Worm (Caenorhabditis elegans) whole organism, L4 larva: ENCODE data around the gene alkb-8.

Experiments used
- R02D3.7 ChIP-seq: fragments of 150-350 bp; sonication (generic microtip); optimal IDR thresholded peaks from 3 replicates; lab custom pipeline; 2014; ENCODE audit warnings: missing biosample characterization, missing genetic modification characterization
- T20F7.1 ChIP-seq: fragments of 200-800 bp; sonication (Bioruptor generic); optimal IDR thresholded peaks from 2 replicates; lab custom pipeline; 2018; ENCODE audit warnings: mild to moderate bottlenecking, missing genetic modification characterization, missing compliant biosample characterization
- T26A8.4 ChIP-seq: fragments of 200-800 bp; sonication (Bioruptor generic); IDR thresholded peaks from 2 replicates; pipeline ENCODE4 v1.3.6; 2022; ENCODE audit warnings: missing genetic modification characterization, missing compliant biosample characterization
- Y75B8A.6 ChIP-seq: fragments of 200-800 bp; sonication (Bioruptor generic); IDR thresholded peaks from 2 replicates; pipeline ENCODE4 v1.3.6; 2022; ENCODE audit warnings: missing genetic modification reagents, missing genetic modification characterization, missing compliant biosample characterization
- ZK337.2 ChIP-seq: fragments of 200-800 bp; sonication (Bioruptor generic); IDR thresholded peaks from 2 replicates; pipeline ENCODE4 v1.3.6; 2022; ENCODE audit warnings: missing genetic modification reagents, missing genetic modification characterization, missing compliant biosample characterization
- aha-1 ChIP-seq: fragments of 150-350 bp; peaks from one replicate; lab custom pipeline; 2014; ENCODE audit warnings: missing biosample characterization, missing genetic modification characterization
- arid-1 ChIP-seq: fragments of 200-800 bp; sonication (Bioruptor generic); conservative IDR thresholded peaks from 2 replicates; pipeline ENCODE4 v1.3.6; 2022; ENCODE audit warnings: missing genetic modification reagents, missing genetic modification characterization, missing compliant biosample characterization
- ceh-20 ChIP-seq: fragments of 200-800 bp; sonication (Bioruptor generic); IDR thresholded peaks from 2 replicates; pipeline ENCODE4 v1.3.6; 2022; ENCODE audit warnings: missing genetic modification reagents, missing genetic modification characterization, missing compliant biosample characterization
- ceh-62 ChIP-seq: sonication (generic microtip); optimal IDR thresholded peaks from 2 replicates; lab custom pipeline; 2017; ENCODE audit warnings: missing biosample characterization, missing genetic modification characterization
- cey-2 ChIP-seq: sonication (generic microtip); optimal IDR thresholded peaks from 3 replicates; lab custom pipeline; 2017; ENCODE audit warnings: missing genetic modification characterization, mild to moderate bottlenecking, missing compliant biosample characterization, antibody characterized with exemption, borderline replicate concordance; ENCODE audit not compliant: insufficient read depth
- daf-16 ChIP-seq, 3 experiments: sonication (generic microtip); optimal IDR thresholded peaks; 2 replicates each; lab custom pipeline; 2016 to 2017; ENCODE audit warnings: missing genetic modification characterization in 3 of 3, missing genetic modification reagents in 3 of 3, mild to moderate bottlenecking in 2 of 3, missing compliant biosample characterization in 2 of 3, missing biosample characterization in 1 of 3, moderate library complexity in 1 of 3
- dmd-9 ChIP-seq: fragments of 200-800 bp; sonication (Bioruptor generic); IDR thresholded peaks from 2 replicates; pipeline ENCODE4 v1.3.6; 2022; ENCODE audit warnings: missing genetic modification reagents, missing genetic modification characterization, missing compliant biosample characterization
- dpl-1 ChIP-seq: fragments of 150-350 bp; optimal IDR thresholded peaks from 2 replicates; lab custom pipeline; 2014; ENCODE audit warnings: missing biosample characterization, missing genetic modification reagents, missing genetic modification characterization
- duxl-1 ChIP-seq: sonication (generic microtip); optimal IDR thresholded peaks from 2 replicates; lab custom pipeline; 2016; ENCODE audit warnings: mild to moderate bottlenecking, missing genetic modification characterization, moderate library complexity, missing compliant biosample characterization; ENCODE audit not compliant: poor library complexity
- dve-1 ChIP-seq: sonication (generic microtip); optimal IDR thresholded peaks from 2 replicates; lab custom pipeline; 2017; ENCODE audit warnings: antibody characterized with exemption, mild to moderate bottlenecking, missing genetic modification characterization, missing compliant biosample characterization; ENCODE audit not compliant: insufficient read depth
- egl-43 ChIP-seq: fragments of 200-800 bp; sonication (Bioruptor generic); IDR thresholded peaks from 2 replicates; pipeline ENCODE4 v1.3.6; 2022; ENCODE audit warnings: missing genetic modification reagents, missing genetic modification characterization, missing compliant biosample characterization
- fkh-10 ChIP-seq: fragments of 150-350 bp; optimal IDR thresholded peaks from 2 replicates; lab custom pipeline; 2014; ENCODE audit warnings: missing biosample characterization, missing genetic modification reagents, missing genetic modification characterization
- fos-1 ChIP-seq: fragments of 150-350 bp; optimal IDR thresholded peaks from 2 replicates; lab custom pipeline; 2014; ENCODE audit warnings: missing biosample characterization, missing genetic modification characterization
- hif-1 ChIP-seq, 2 experiments: sonication (generic microtip); optimal IDR thresholded peaks; 2 replicates each; lab custom pipeline; 2016 to 2017; ENCODE audit warnings: missing compliant biosample characterization in 2 of 2, missing genetic modification characterization in 2 of 2, missing genetic modification reagents in 2 of 2, missing genotype in 2 of 2, mild to moderate bottlenecking in 1 of 2
- hmg-1.1 ChIP-seq: fragments of 200-800 bp; sonication (Bioruptor generic); IDR thresholded peaks from 2 replicates; pipeline ENCODE4 v1.3.6; 2022; ENCODE audit warnings: missing genetic modification reagents, missing genetic modification characterization, missing compliant biosample characterization
- lin-38 ChIP-seq: fragments of 200-800 bp; sonication (Bioruptor generic); IDR thresholded peaks from 2 replicates; pipeline ENCODE4 v1.3.6; 2022; ENCODE audit warnings: missing genetic modification reagents, missing genetic modification characterization, missing compliant biosample characterization
- lin-39 ChIP-seq: fragments of 150-350 bp; optimal IDR thresholded peaks from 2 replicates; lab custom pipeline; 2014; ENCODE audit warnings: missing biosample characterization, missing genetic modification reagents, missing genetic modification characterization
- mep-1 ChIP-seq: fragments of 150-350 bp; sonication (generic microtip); optimal IDR thresholded peaks from 3 replicates; lab custom pipeline; 2014; ENCODE audit warnings: missing biosample characterization, missing genetic modification characterization
- mes-2 ChIP-seq: sonication (generic microtip); optimal IDR thresholded peaks from 2 replicates; lab custom pipeline; 2016; ENCODE audit warnings: missing genotype, mild to moderate bottlenecking, missing genetic modification characterization, missing compliant biosample characterization; ENCODE audit not compliant: poor library complexity, severe bottlenecking
- mxl-2 ChIP-seq: fragments of 200-800 bp; sonication (Bioruptor generic); conservative IDR thresholded peaks from 2 replicates; pipeline ENCODE4 v1.3.6; 2022; ENCODE audit warnings: missing genetic modification reagents, missing genetic modification characterization, missing compliant biosample characterization
- nhr-102 ChIP-seq: sonication (generic microtip); optimal IDR thresholded peaks from 2 replicates; lab custom pipeline; 2016; ENCODE audit warnings: mild to moderate bottlenecking, missing genetic modification characterization, moderate library complexity, missing compliant biosample characterization
- nhr-28 ChIP-seq: fragments of 150-350 bp; optimal IDR thresholded peaks from 2 replicates; lab custom pipeline; 2014; ENCODE audit warnings: missing biosample characterization, missing genetic modification characterization
- nhr-41 ChIP-seq: fragments of 200-800 bp; sonication (Bioruptor generic); IDR thresholded peaks from 2 replicates; pipeline ENCODE4 v1.3.6; 2022; ENCODE audit warnings: missing genetic modification reagents, missing genetic modification characterization, missing compliant biosample characterization
- nhr-48 ChIP-seq: sonication (generic microtip); optimal IDR thresholded peaks from 2 replicates; lab custom pipeline; 2016; ENCODE audit warnings: mild to moderate bottlenecking, missing genetic modification characterization, missing compliant biosample characterization
- nhr-6 ChIP-seq: fragments of 150-350 bp; optimal IDR thresholded peaks from 2 replicates; lab custom pipeline; 2014; ENCODE audit warnings: missing biosample characterization, missing genetic modification characterization
- nhr-77 ChIP-seq: fragments of 150-350 bp; optimal IDR thresholded peaks from 2 replicates; lab custom pipeline; 2014; ENCODE audit warnings: missing biosample characterization, missing genetic modification characterization
- pha-4 ChIP-seq, 2 experiments: fragments of 150-350 bp in 1 of 2; fragments of 200-800 bp in 1 of 2; sonication (Bioruptor generic) in 1 of 2; IDR thresholded peaks in 1 of 2; optimal IDR thresholded peaks in 1 of 2; 2 replicates each; pipeline versions ENCODE4 v1.3.6 to Lab custom; 2014 to 2022; ENCODE audit warnings: missing genetic modification characterization in 2 of 2, missing genetic modification reagents in 2 of 2, missing biosample characterization in 1 of 2, missing compliant biosample characterization in 1 of 2
- rbr-2 ChIP-seq: sonication (generic microtip); optimal IDR thresholded peaks from 2 replicates; lab custom pipeline; 2016; ENCODE audit warnings: missing genotype, missing genetic modification characterization, missing compliant biosample characterization
- set-16 ChIP-seq: fragments of 200-800 bp; sonication (Bioruptor generic); IDR thresholded peaks from 2 replicates; pipeline ENCODE4 v1.3.6; 2022; ENCODE audit warnings: missing genetic modification reagents, missing genetic modification characterization, missing compliant biosample characterization
- snpc-1.2 ChIP-seq: fragments of 200-800 bp; sonication (Bioruptor generic); IDR thresholded peaks from 2 replicates; pipeline ENCODE4 v1.3.6; 2022; ENCODE audit warnings: missing genetic modification reagents, missing genetic modification characterization, missing compliant biosample characterization
- spr-1 ChIP-seq: sonication (generic microtip); optimal IDR thresholded peaks from 2 replicates; lab custom pipeline; 2016; ENCODE audit warnings: mild to moderate bottlenecking, missing genetic modification characterization, missing compliant biosample characterization
- spr-3 ChIP-seq: fragments of 200-800 bp; sonication (Bioruptor generic); optimal IDR thresholded peaks from 2 replicates; lab custom pipeline; 2018; ENCODE audit warnings: mild to moderate bottlenecking, missing genetic modification characterization, missing compliant biosample characterization
- tra-1 ChIP-seq: fragments of 200-800 bp; sonication (Bioruptor generic); IDR thresholded peaks from 2 replicates; pipeline ENCODE4 v1.3.6; 2022; ENCODE audit warnings: missing genetic modification reagents, missing genetic modification characterization, missing compliant biosample characterization
- unc-62 ChIP-seq, 3 experiments: fragments of 150-350 bp in 1 of 3; sonication (generic microtip); optimal IDR thresholded peaks in 2 of 3; peaks in 1 of 3; 1 replicate in 1 of 3; 2 replicates in 2 of 3; lab custom pipeline; 2014 to 2017; ENCODE audit warnings: missing biosample characterization in 3 of 3, missing genetic modification characterization in 3 of 3, missing genetic modification reagents in 3 of 3, missing genotype in 1 of 3

The alkb-8 gene

DNA sequence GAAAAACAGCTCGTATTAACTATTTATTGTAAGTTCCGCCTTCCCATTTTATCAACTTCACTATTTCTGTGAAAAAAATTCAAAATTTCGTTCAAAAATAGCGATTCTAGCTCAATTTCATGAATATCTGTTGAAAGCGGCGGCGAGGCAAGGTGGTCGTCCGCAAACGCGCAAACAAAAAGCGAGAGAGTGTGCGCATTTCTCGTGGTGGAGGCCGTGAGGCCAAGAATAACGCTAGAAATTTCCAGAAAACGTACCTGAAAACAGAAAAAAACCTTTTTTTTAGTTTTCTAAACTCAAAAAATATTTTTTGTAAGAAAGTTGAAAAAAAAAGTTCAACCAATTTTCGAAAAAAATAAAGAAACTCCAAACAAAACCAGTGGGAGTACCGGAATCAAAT is 11.9 kb upstream of the alkb-8 start:
- peak; percentile 65 for TF ChIP-seq lin-38
- TF ChIP-seq hmg-1.1 (GFP tag; lab: Robert Waterston, UW): peak; percentile 47

ce11 chrIII:3698366-3698765 is 10.8 kb upstream of the alkb-8 start:
- TF ChIP-seq aha-1 (tag; lab: Kevin White, UChicago): peak; percentile 97
- TF ChIP-seq snpc-1.2 (GFP tag; lab: Robert Waterston, UW): no peak
- no peak for TF ChIP-seq unc-62 (GFP tag; optimal IDR thresholded peaks at IDR 0.05 in 1 of 2; lab: Kevin White, UChicago)
- TF ChIP-seq unc-62 (tag; optimal IDR thresholded peaks at IDR 0.05; lab: Kevin White, UChicago): no peak

DNA sequence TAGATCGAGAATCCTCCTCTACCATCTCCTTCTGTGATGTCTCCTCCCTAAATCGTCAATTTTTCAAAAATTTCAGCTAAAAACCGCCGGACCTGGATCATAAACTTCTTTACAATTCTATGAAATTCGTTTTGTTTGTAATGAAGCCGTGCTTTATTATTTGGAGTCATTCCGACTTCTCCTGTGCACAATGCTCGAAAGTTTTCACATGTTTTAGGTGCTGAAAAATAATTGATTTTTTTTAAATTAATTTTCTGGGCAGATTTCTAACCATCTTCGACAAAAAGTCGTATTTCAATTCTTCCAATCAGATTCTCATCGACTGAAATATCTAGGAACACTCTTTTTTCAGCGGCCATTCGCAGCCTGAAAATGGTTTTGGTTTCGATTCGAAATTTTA is 9.9 kb upstream of the alkb-8 start, which contains the start of gene cyn-9:
Gene cyn-9 (minus strand): TSS at position 366 of the 400 bp plus-strand sequence.
- TF ChIP-seq arid-1 (GFP tag; lab: Robert Waterston, UW) (0 out of 2 replicates have a peak, but pooled peaks have one; percentile 10), T26A8.4 (GFP tag; lab: Robert Waterston, UW) (peak; percentile 66), cey-2 (no peak), lin-38 (peak; percentile 46), duxl-1 (tag; lab: Kevin White, UChicago) (peak; percentile 70), Y75B8A.6 (0 out of 2 replicates have a peak, but pooled peaks have one; percentile 22), nhr-102 (tag; lab: Kevin White, UChicago) (no peak), spr-1 (no peak)

DNA sequence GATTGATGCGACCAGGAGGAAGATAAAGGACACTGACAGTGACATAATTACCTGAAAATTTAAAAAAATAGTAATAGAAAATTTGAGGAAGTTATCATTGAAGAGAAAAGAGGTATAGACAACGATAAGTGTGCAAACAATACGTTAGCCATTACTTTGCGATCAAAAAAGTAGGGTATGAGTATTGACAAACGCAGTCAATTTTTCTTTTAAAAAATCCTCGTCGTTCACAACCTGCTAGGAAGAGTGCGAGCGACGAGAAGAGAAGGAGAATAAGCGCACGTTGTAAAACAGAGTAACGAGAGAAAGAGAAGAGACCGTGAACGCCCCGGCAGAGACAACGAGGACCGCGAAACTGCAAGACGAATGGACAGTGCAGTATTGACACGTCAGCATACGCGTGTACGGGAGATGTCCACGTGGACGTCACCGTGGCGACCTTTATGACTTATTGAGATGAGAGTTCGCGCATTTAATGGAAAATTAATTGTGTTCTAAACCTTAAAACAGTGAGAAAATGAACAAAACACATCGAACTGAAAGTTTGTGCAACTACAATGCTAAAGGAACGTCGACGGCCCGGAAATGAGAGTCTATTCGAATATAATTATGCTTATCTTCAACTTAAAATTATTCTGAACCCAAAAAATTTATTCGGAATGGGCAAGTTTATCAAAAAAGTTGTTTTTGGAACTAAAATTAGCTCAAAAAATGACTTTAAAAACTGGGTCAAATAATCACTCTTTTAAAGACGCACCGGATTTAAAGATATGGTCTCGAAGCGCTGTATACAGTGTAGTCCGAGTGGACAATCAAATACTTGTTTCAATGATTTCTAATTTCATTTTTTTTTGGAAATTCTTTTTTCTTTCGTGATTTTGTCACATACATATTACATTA is 7.5 kb upstream of the alkb-8 start, which contains the start of the genes pdi-1 and C14B1.2:
Gene pdi-1 (minus strand): TSS at position 51 of the 900 bp plus-strand sequence.
Gene C14B1.2 (plus strand): TSS at position 850 of the 900 bp plus-strand sequence.
- TF ChIP-seq aha-1 (tag; lab: Kevin White, UChicago) (no peak), ZK337.2 (GFP tag; lab: Robert Waterston, UW) (no peak), T20F7.1 (GFP tag; lab: Kevin White, UChicago) (peak; percentile 66), fos-1 (no peak), ceh-20 (0 out of 2 replicates have a peak, but pooled peaks have one; percentile 22), tra-1 (GFP tag; lab: Robert Waterston, UW) (0 out of 2 replicates have a peak, but pooled peaks have one; percentile 51), dmd-9 (no peak), set-16 (GFP tag; lab: Robert Waterston, UW) (peak; percentile 4; the same call in 1 of the 2 replicates), egl-43 (GFP tag; lab: Robert Waterston, UW) (peak; percentile 59; the same call in 1 of the 2 replicates), spr-3 (no peak), fkh-10 (GFP tag; lab: Kevin White, UChicago) (no peak), dpl-1 (GFP tag; lab: Kevin White, UChicago) (peak; percentile 56), nhr-28 (tag; lab: Kevin White, UChicago) (peak; percentile 55), R02D3.7 (no peak), cey-2 (no peak), daf-16 (GFP tag; optimal IDR thresholded peaks at IDR 0.05; lab: Kevin White, UChicago) (no peak), daf-16 (tag; optimal IDR thresholded peaks at IDR 0.05; lab: Kevin White, UChicago) (peak; percentile 2), snpc-1.2 (GFP tag; lab: Robert Waterston, UW) (no peak), pha-4 (GFP tag; IDR thresholded peaks at IDR 0.05; lab: Robert Waterston, UW) (peak; percentile 54; the same call in 1 of the 2 replicates), pha-4 (tag; optimal IDR thresholded peaks at IDR 0.05; lab: Kevin White, UChicago) (no peak), mep-1 (peak; percentile 64), spr-1 (peak; percentile 28), nhr-48 (tag; lab: Kevin White, UChicago) (peak; percentile 54), nhr-41 (peak; percentile 64; the same call in 1 of the 2 replicates), hmg-1.1 (GFP tag; lab: Robert Waterston, UW) (peak; percentile 66; the same call in 1 of the 2 replicates), nhr-77 (tag; lab: Kevin White, UChicago) (peak; percentile 35), mxl-2 (GFP tag; lab: Robert Waterston, UW) (no peak), mes-2 (tag; lab: Kevin White, UChicago) (peak; percentile 35), hif-1 (tag; optimal IDR thresholded peaks at IDR 0.05; lab: Kevin White, UChicago) (peak in 1 of 2 experiments; percentile 41), lin-39 (no peak), dve-1 (tag; lab: Kevin White, UChicago) (peak; percentile 87), rbr-2 (tag; lab: Kevin White, UChicago) (peak; percentile 34), nhr-6 (peak; percentile 77), ceh-62 (tag; lab: Kevin White, UChicago) (no peak)
